Fruit fly (Drosophila melanogaster) whole organism, adult: ENCODE measurements around the gene CG44194.

ENCODE experiments used
- CG11617 ChIP-seq: fragments of 200-800 bp; sonication (Bioruptor generic); optimal IDR thresholded peaks from 2 replicates; lab custom pipeline; 2017; ENCODE audit warnings: mild to moderate bottlenecking, missing biosample characterization, missing genetic modification reagents, missing genetic modification characterization
- CG12768 ChIP-seq: fragments of 200-800 bp; sonication (Bioruptor generic); optimal IDR thresholded peaks from 2 replicates; lab custom pipeline; 2017; ENCODE audit warnings: missing biosample characterization, missing genetic modification characterization, mild to moderate bottlenecking, moderate library complexity, missing genetic modification reagents
- CG14711 ChIP-seq: fragments of 200-800 bp; sonication (Bioruptor generic); optimal IDR thresholded peaks from 2 replicates; lab custom pipeline; 2018; ENCODE audit warnings: missing biosample characterization, mild to moderate bottlenecking, missing genetic modification characterization, moderate library complexity
- CG1620 ChIP-seq: fragments of 200-800 bp; sonication (Bioruptor generic); optimal IDR thresholded peaks from 2 replicates; lab custom pipeline; 2016; ENCODE audit warnings: missing biosample characterization, missing genetic modification characterization
- CG33017 ChIP-seq: fragments of 200-800 bp; sonication (Bioruptor generic); optimal IDR thresholded peaks from 2 replicates; lab custom pipeline; 2018; ENCODE audit warnings: missing biosample characterization, mild to moderate bottlenecking, missing genetic modification characterization, moderate library complexity
- CG5204 ChIP-seq: fragments of 200-800 bp; sonication (Bioruptor generic); optimal IDR thresholded peaks from 2 replicates; lab custom pipeline; 2016; ENCODE audit warnings: missing biosample characterization, missing genetic modification characterization
- CG7045 ChIP-seq: fragments of 200-800 bp; sonication (Bioruptor generic); optimal IDR thresholded peaks from 2 replicates; lab custom pipeline; 2017; ENCODE audit warnings: missing biosample characterization, mild to moderate bottlenecking, missing genetic modification characterization
- CG7101 ChIP-seq: fragments of 200-800 bp; sonication (Bioruptor generic); optimal IDR thresholded peaks from 2 replicates; lab custom pipeline; 2018; ENCODE audit warnings: missing biosample characterization, mild to moderate bottlenecking, missing genetic modification characterization, moderate library complexity
- Clk ChIP-seq: fragments of 200-800 bp; sonication (Bioruptor generic); optimal IDR thresholded peaks from 2 replicates; lab custom pipeline; 2017; ENCODE audit warnings: missing biosample characterization, missing genetic modification characterization
- Crg-1 ChIP-seq: fragments of 200-800 bp; sonication (Bioruptor generic); optimal IDR thresholded peaks from 2 replicates; lab custom pipeline; 2016; ENCODE audit warnings: missing biosample characterization, missing genetic modification characterization
- Hr96 ChIP-seq: fragments of 200-800 bp; sonication (Bioruptor generic); optimal IDR thresholded peaks from 2 replicates; lab custom pipeline; 2016; ENCODE audit warnings: missing biosample characterization, missing genetic modification characterization
- Mnt ChIP-seq: fragments of 200-800 bp; sonication (Bioruptor generic); optimal IDR thresholded peaks from 2 replicates; lab custom pipeline; 2016; ENCODE audit warnings: missing biosample characterization, mild to moderate bottlenecking, missing genetic modification characterization
- bab1 ChIP-seq: fragments of 200-800 bp; sonication (Bioruptor generic); optimal IDR thresholded peaks from 3 replicates; lab custom pipeline; 2019; ENCODE audit warnings: missing biosample characterization, mild to moderate bottlenecking, missing genetic modification characterization, moderate library complexity
- cic ChIP-seq: fragments of 200-800 bp; sonication (Bioruptor generic); optimal IDR thresholded peaks from 2 replicates; lab custom pipeline; 2017; ENCODE audit warnings: missing biosample characterization, mild to moderate bottlenecking, missing genetic modification characterization, moderate library complexity
- cnc ChIP-seq, 2 experiments: fragments of >200 bp; optimal IDR thresholded peaks; 2 replicates each; lab custom pipeline; 2017
- kay ChIP-seq: fragments of 200-800 bp; sonication (Bioruptor generic); peaks from one replicate; lab custom pipeline; 2016; ENCODE audit warnings: missing biosample characterization, missing genetic modification characterization, borderline replicate concordance
- ovo ChIP-seq: fragments of 200-800 bp; sonication (Bioruptor generic); optimal IDR thresholded peaks from 2 replicates; lab custom pipeline; 2016; ENCODE audit warnings: missing biosample characterization, missing genetic modification characterization
- pad ChIP-seq: fragments of 200-800 bp; sonication (Bioruptor generic); optimal IDR thresholded peaks from 3 replicates; lab custom pipeline; 2017; ENCODE audit warnings: missing biosample characterization, missing genetic modification characterization, mild to moderate bottlenecking, moderate library complexity, missing genetic modification reagents
- tj ChIP-seq: fragments of 200-800 bp; sonication (Bioruptor generic); optimal IDR thresholded peaks from 3 replicates; lab custom pipeline; 2017; ENCODE audit warnings: missing biosample characterization, mild to moderate bottlenecking, missing genetic modification characterization, moderate library complexity
- toe ChIP-seq: fragments of 200-800 bp; sonication (Bioruptor generic); optimal IDR thresholded peaks from 2 replicates; lab custom pipeline; 2016; ENCODE audit warnings: missing biosample characterization, missing genetic modification characterization

Gene CG44194

dm6 chr3R:12977371-12978050 lies 20.0 kb downstream of the CG44194 start, which contains the start of the genes CG7381 and CG7091:
CG7381 (minus strand) TSS chr3R:12977471.
CG7091 (plus strand) TSS chr3R:12978000.
- TF ChIP-seq tj (GFP tag; lab: Kevin White, UChicago), result no peak
- TF ChIP-seq CG11617, result no peak
- TF ChIP-seq toe (GFP tag; lab: Kevin White, UChicago), result no peak
- TF ChIP-seq pad, result peak; percentile 70
- TF ChIP-seq CG33017, result no peak
- TF ChIP-seq bab1 (GFP tag; lab: Kevin White, UChicago), result peak; percentile 0
- TF ChIP-seq cic (GFP tag; lab: Kevin White, UChicago), result no peak
- TF ChIP-seq CG5204, result no peak
- TF ChIP-seq kay (GFP tag; lab: Kevin White, UChicago), result peak; percentile 48
- no peak for TF ChIP-seq CG14711 (tag; lab: Kevin White, UChicago)
- TF ChIP-seq CG1620 (GFP tag; lab: Kevin White, UChicago), result no peak
- TF ChIP-seq CG7101 (tag; lab: Kevin White, UChicago), result no peak

- TF ChIP-seq cic (GFP tag; lab: Kevin White, UChicago) (no peak), bab1 (GFP tag; lab: Kevin White, UChicago) (no peak), kay (GFP tag; lab: Kevin White, UChicago) (no peak), Crg-1 (GFP tag; lab: Kevin White, UChicago) (no peak), ovo (GFP tag; lab: Kevin White, UChicago) (no peak), Hr96 (GFP tag; lab: Kevin White, UChicago) (no peak), CG14711 (tag; lab: Kevin White, UChicago) (no peak), pad (no peak), CG12768 (GFP tag; lab: Kevin White, UChicago) (no peak), CG11617 (no peak), toe (GFP tag; lab: Kevin White, UChicago) (no peak), CG7101 (tag; lab: Kevin White, UChicago) (no peak), CG33017 (no peak), cnc (optimal IDR thresholded peaks at IDR 0.05; lab: Kevin White, UChicago) (no peak), Mnt (GFP tag; lab: Kevin White, UChicago) (no peak), CG7045 (GFP tag; lab: Kevin White, UChicago) (no peak), CG5204 (no peak), CG1620 (GFP tag; lab: Kevin White, UChicago) (no peak)
These were observed 22.3 kb downstream of the CG44194 start for dm6 chr3R:12975223-12975622.

dm6 chr3R:12974447-12974846 lies 23.1 kb downstream of the CG44194 start:
- TF ChIP-seq CG33017, result peak; percentile 5
- no peak for TF ChIP-seq CG14711 (tag; lab: Kevin White, UChicago)

- TF ChIP-seq Clk (GFP tag; lab: Kevin White, UChicago), result no peak
- no peak for TF ChIP-seq cnc (optimal IDR thresholded peaks at IDR 0.05; lab: Kevin White, UChicago)
- no peak for TF ChIP-seq Hr96 (GFP tag; lab: Kevin White, UChicago)
- TF ChIP-seq Crg-1 (GFP tag; lab: Kevin White, UChicago), result no peak
- no peak for TF ChIP-seq CG1620 (GFP tag; lab: Kevin White, UChicago)
- no peak for TF ChIP-seq cic (GFP tag; lab: Kevin White, UChicago)
- TF ChIP-seq Mnt (GFP tag; lab: Kevin White, UChicago), result peak; percentile 13
These were observed 25.4 kb downstream of the CG44194 start for dm6 chr3R:12972106-12972505.

dm6 chr3R:12967612-12968011 lies 29.9 kb downstream of the CG44194 start, which contains the start of the genes CG14384 and grsm:
CG14384 (minus strand) TSS chr3R:12967712.
grsm (minus strand) TSS chr3R:12967712.
- peak; percentile 44 for TF ChIP-seq kay (GFP tag; lab: Kevin White, UChicago)
- TF ChIP-seq cnc (optimal IDR thresholded peaks at IDR 0.05; lab: Kevin White, UChicago), result no peak
- TF ChIP-seq tj (GFP tag; lab: Kevin White, UChicago), result no peak
- no peak for TF ChIP-seq CG5204

- TF ChIP-seq ovo (GFP tag; lab: Kevin White, UChicago), result no peak
- TF ChIP-seq kay (GFP tag; lab: Kevin White, UChicago), result no peak
- TF ChIP-seq Crg-1 (GFP tag; lab: Kevin White, UChicago), result no peak
- TF ChIP-seq CG1620 (GFP tag; lab: Kevin White, UChicago), result no peak
- no peak for TF ChIP-seq cic (GFP tag; lab: Kevin White, UChicago)
- TF ChIP-seq CG11617, result no peak
- no peak for TF ChIP-seq CG12768 (GFP tag; lab: Kevin White, UChicago)
- TF ChIP-seq pad, result no peak
- no peak for TF ChIP-seq tj (GFP tag; lab: Kevin White, UChicago)
- TF ChIP-seq CG7045 (GFP tag; lab: Kevin White, UChicago), result no peak
- TF ChIP-seq toe (GFP tag; lab: Kevin White, UChicago), result no peak
- no peak for TF ChIP-seq bab1 (GFP tag; lab: Kevin White, UChicago)
- no peak for TF ChIP-seq cnc (optimal IDR thresholded peaks at IDR 0.05; lab: Kevin White, UChicago)
- no peak for TF ChIP-seq CG7101 (tag; lab: Kevin White, UChicago)
- TF ChIP-seq CG5204, result no peak
These were observed 33.5 kb downstream of the CG44194 start for dm6 chr3R:12964043-12964442.

dm6 chr3R:12963491-12963890 lies 34.0 kb downstream of the CG44194 start, which contains the start of gene Cyp304a1:
Cyp304a1 (plus strand) TSS chr3R:12963791.
- no peak for TF ChIP-seq CG14711 (tag; lab: Kevin White, UChicago)
- no peak for TF ChIP-seq ovo (GFP tag; lab: Kevin White, UChicago)
- no peak for TF ChIP-seq CG5204
- no peak for TF ChIP-seq CG7045 (GFP tag; lab: Kevin White, UChicago)
- no peak for TF ChIP-seq pad
- no peak for TF ChIP-seq CG12768 (GFP tag; lab: Kevin White, UChicago)
- no peak for TF ChIP-seq CG11617
